Fruit fly (Drosophila melanogaster): ENCODE data around the gene Kcmf1.

Gene Kcmf1

DNA sequence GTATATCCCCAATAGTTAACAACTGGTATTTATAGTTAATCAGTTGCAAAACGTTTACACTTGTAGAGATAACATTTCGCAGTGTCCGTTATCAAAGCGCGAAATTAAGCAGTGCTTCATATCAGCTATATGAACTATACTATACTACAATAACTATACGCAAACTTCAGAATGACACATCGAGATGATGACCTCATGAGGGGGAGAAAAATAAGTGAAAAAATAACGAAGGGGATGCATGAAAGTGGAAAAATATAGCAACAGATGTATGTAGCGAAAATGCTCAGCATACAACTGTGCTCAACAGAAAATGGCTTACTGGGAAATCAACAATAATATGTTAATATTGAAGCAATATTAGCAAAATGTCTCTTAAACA is 16.0 kb upstream of the Kcmf1 start:
- no peak for TF ChIP-seq knrl (GFP tag; IDR thresholded peaks at IDR 0.05; ENCODE audit: partially characterized antibody)
- no peak for TF ChIP-seq Dip2 (GFP tag; IDR thresholded peaks at IDR 0.05)
- no peak for TF ChIP-seq CG16813 (GFP tag; IDR thresholded peaks at IDR 0.05; ENCODE audit: partially characterized antibody)
- peak; percentile 19 for TF ChIP-seq exex (tag; optimal IDR thresholded peaks at IDR 0.05)

dm6 chr3R:9030006-9030749 is 15.5 kb upstream of the Kcmf1 start:
- TF ChIP-seq CG2199 (GFP tag; IDR thresholded peaks at IDR 0.05) (peak; percentile 64; the same call in 1 of the 3 replicates), zen (tag; optimal IDR thresholded peaks at IDR 0.05) (peak; percentile 74), CG17361 (GFP tag; IDR thresholded peaks at IDR 0.05) (no peak), sens (GFP tag) (peak; percentile 63), gcm (GFP tag; optimal IDR thresholded peaks at IDR 0.05) (peak; percentile 3), chm (GFP tag; IDR thresholded peaks at IDR 0.05) (0 out of 2 replicates have a peak, but pooled peaks have one; percentile 29), Chrac-16 (GFP tag; optimal IDR thresholded peaks at IDR 0.05) (no peak), grn (GFP tag; optimal IDR thresholded peaks at IDR 0.05) (peak; percentile 11), CG13894 (tag; optimal IDR thresholded peaks at IDR 0.05) (peak; percentile 27), pros (GFP tag; optimal IDR thresholded peaks at IDR 0.05) (peak; percentile 39), Kr (GFP tag; optimal IDR thresholded peaks at IDR 0.05) (peak; percentile 37), cad (GFP tag; optimal IDR thresholded peaks at IDR 0.05) (peak; percentile 59), Mad (GFP tag; optimal IDR thresholded peaks at IDR 0.05) (no peak), CG15479 (GFP tag; optimal IDR thresholded peaks at IDR 0.05) (peak; percentile 98), grau (tag; optimal IDR thresholded peaks at IDR 0.05) (peak; percentile 50), CG12769 (tag; optimal IDR thresholded peaks at IDR 0.05) (peak; percentile 56), prd (optimal IDR thresholded peaks at IDR 0.05) (no peak), prd (GFP tag; IDR thresholded peaks at IDR 0.05) (no peak), kni (GFP tag; optimal IDR thresholded peaks at IDR 0.05) (peak; percentile 32), CG10543 (GFP tag; optimal IDR thresholded peaks at IDR 0.05) (peak; percentile 3), ap (GFP tag; IDR thresholded peaks at IDR 0.05) (no peak), Med (GFP tag) (peak; percentile 64), Dll (GFP tag; IDR thresholded peaks at IDR 0.05; ENCODE audit: partially characterized antibody) (0 out of 4 replicates have a peak, but pooled peaks have one; percentile 12), CG8924 (tag; optimal IDR thresholded peaks at IDR 0.05) (peak; percentile 11), tll (GFP tag; optimal IDR thresholded peaks at IDR 0.05) (peak in 1 of 2 experiments; percentile 95)

dm6 chr3R:9029411-9029810 is 14.7 kb upstream of the Kcmf1 start:
- TF ChIP-seq Dip3 (GFP tag; optimal IDR thresholded peaks at IDR 0.05) (no peak), grn (GFP tag; optimal IDR thresholded peaks at IDR 0.05) (no peak), CG1233 (GFP tag; optimal IDR thresholded peaks at IDR 0.05) (no peak), CG16863 (GFP tag; optimal IDR thresholded peaks at IDR 0.05) (no peak), Med (GFP tag) (peak; percentile 66), Trl (optimal IDR thresholded peaks at IDR 0.05) (no peak), Trl (GFP tag; optimal IDR thresholded peaks at IDR 0.05) (no peak), sd (tag; optimal IDR thresholded peaks at IDR 0.05) (peak; percentile 16), CG1603 (tag; optimal IDR thresholded peaks at IDR 0.05) (no peak), Ets65A (GFP tag) (peak; percentile 77), z (GFP tag; IDR thresholded peaks at IDR 0.05) (peak; percentile 79), CG9797 (GFP tag; optimal IDR thresholded peaks at IDR 0.05) (no peak), Hr3 (GFP tag; optimal IDR thresholded peaks at IDR 0.05) (no peak), PHDP (tag; optimal IDR thresholded peaks at IDR 0.05) (no peak), pros (GFP tag; optimal IDR thresholded peaks at IDR 0.05) (peak; percentile 71), Kr (GFP tag; optimal IDR thresholded peaks at IDR 0.05) (no peak), CG13424 (tag; optimal IDR thresholded peaks at IDR 0.05) (no peak), Jarid2 (GFP tag; optimal IDR thresholded peaks at IDR 0.05) (no peak), sens (GFP tag) (peak; percentile 22), crol (GFP tag; IDR thresholded peaks at IDR 0.05) (peak; percentile 65)
